Fruit fly (Drosophila melanogaster): ENCODE results near the gene Mayo.

The Mayo gene

dm6 chr3R:31109126-31109525 is at the start of gene Mayo:
Gene Mayo, minus strand, starts transcription at chr3R:31109191.
- TF ChIP-seq noc (tag; optimal IDR thresholded peaks at IDR 0.05): no peak

- no peak for TF ChIP-seq noc (tag; optimal IDR thresholded peaks at IDR 0.05)
Observed at dm6 chr3R:31146920-31147319, 37.9 kb upstream of the Mayo start.

- no peak for TF ChIP-seq noc (tag; optimal IDR thresholded peaks at IDR 0.05)
Observed at dm6 chr3R:31141691-31142090, 32.7 kb upstream of the Mayo start.

dm6 chr3R:31134056-31134455 is 25.1 kb upstream of the Mayo start, which contains the start of gene Gycbeta100B:
Gene Gycbeta100B, plus strand, starts transcription at chr3R:31134392.
- TF ChIP-seq noc (tag; optimal IDR thresholded peaks at IDR 0.05): no peak

DNA sequence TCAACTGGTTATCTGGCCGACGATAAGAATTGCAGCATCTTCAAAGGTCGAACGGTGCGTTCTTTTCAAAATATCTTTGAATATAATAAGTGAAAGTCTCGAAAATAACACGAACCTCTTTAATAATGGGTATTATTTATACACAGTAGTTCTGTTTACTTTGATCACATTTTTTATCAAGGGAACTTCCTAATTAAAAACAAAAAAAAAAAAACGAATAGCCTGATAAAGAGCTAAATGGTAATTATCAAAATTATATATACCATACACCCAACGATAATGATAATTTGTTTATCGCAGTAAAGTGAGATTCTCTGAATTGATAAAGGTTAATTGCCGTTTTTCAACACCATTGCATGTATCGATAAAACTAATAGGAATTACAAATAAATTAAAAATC is 21.6 kb upstream of the Mayo start, which contains the start of gene Ktch:
Gene Ktch, minus strand, starts transcription at position 101 of the 400 bp plus-strand sequence.
- TF ChIP-seq noc (tag; optimal IDR thresholded peaks at IDR 0.05): no peak

dm6 chr3R:31127357-31127775 is 18.4 kb upstream of the Mayo start:
- TF ChIP-seq noc (tag; optimal IDR thresholded peaks at IDR 0.05): no peak

DNA sequence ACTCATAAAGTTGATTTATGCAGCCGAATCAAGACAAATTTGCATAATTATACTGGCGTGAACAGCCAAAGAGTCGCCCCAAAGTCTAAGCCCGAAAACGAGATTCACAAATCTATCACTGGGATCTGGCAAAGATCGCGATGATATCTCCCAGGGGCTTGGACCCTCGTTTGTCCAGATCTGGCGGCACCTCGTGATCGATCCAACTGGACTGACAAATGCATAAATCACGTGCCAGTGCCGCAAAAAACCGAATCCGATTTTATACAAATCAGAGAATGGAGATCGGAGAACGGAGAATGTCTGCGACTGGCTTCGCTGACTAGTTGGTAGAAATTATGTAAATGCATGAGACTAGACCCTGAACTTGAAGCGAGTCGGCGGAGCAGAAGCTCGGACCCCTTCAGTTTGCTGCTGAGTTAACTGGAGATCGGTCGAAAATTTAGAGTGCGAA is 16.8 kb upstream of the Mayo start, which contains the start of gene CG15554:
Gene CG15554, plus strand, starts transcription at position 404 of the 454 bp plus-strand sequence.
- TF ChIP-seq noc (tag; optimal IDR thresholded peaks at IDR 0.05): no peak

- no peak for TF ChIP-seq noc (tag; optimal IDR thresholded peaks at IDR 0.05)
Observed at dm6 chr3R:31123315-31123714, 14.3 kb upstream of the Mayo start, which contains the start of gene Prosalpha3T. Gene Prosalpha3T, minus strand, starts transcription at chr3R:31123415.

DNA sequence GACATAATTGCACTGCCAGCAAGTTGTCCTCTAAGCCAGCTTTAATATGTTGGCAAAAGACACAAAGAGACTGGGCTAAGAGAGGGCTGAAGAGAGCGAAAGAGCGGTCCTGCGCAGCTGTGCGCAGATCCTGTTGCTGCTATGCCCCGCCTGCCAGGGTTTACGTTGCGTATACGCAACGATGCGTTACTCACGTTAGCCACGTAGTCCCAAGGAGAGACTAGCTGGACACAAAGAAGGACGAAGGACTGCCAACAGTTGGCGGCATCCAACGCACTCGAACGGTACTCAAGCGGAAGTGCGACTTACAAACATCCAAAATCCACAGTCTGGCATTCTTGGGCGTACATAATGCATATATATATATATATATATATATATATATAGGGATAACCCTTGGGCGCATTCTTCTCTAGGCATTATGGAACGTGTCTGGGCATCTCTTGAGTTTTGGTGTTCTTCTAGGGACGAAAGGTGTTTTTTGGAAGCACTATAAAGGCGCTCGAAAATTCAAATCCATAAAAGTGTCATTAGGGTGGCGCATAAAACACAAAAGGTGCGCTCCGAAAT is 10.9 kb upstream of the Mayo start:
- TF ChIP-seq noc (tag; optimal IDR thresholded peaks at IDR 0.05): no peak

- no peak for TF ChIP-seq noc (tag; optimal IDR thresholded peaks at IDR 0.05)
Observed at dm6 chr3R:31101069-31101468, 7.9 kb downstream of the Mayo start, which contains the start of gene CG15553. Gene CG15553, minus strand, starts transcription at chr3R:31101169.

DNA sequence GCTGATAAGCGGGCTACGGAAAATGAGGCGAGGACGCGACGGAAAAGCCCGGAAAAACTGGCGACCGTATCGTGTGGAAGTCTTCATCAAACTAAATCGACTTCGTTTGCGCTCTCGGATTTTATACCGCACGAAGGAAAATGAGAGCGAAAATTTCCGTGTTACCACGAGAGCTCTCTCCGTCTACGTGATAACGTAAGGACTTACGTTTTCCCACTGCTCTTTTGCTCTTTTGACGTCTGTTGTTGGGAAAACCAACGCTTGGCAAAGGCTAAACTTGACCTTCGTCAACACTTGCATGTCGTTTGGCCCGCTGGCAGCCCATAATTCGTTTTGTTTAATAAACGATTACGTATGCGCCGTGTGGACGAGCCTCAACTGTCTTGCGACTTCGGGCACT is 11.8 kb downstream of the Mayo start, which contains the start of gene CG11317:
Gene CG11317, minus strand, starts transcription at position 101 of the 400 bp plus-strand sequence.
- no peak for TF ChIP-seq noc (tag; optimal IDR thresholded peaks at IDR 0.05)

dm6 chr3R:31089985-31090384 is 19.0 kb downstream of the Mayo start:
- TF ChIP-seq noc (tag; optimal IDR thresholded peaks at IDR 0.05): no peak

dm6 chr3R:31086394-31086793 is 22.6 kb downstream of the Mayo start:
- TF ChIP-seq noc (tag; optimal IDR thresholded peaks at IDR 0.05): no peak

- no peak for TF ChIP-seq noc (tag; optimal IDR thresholded peaks at IDR 0.05)
Observed at dm6 chr3R:31070732-31071131, 38.3 kb downstream of the Mayo start.

DNA sequence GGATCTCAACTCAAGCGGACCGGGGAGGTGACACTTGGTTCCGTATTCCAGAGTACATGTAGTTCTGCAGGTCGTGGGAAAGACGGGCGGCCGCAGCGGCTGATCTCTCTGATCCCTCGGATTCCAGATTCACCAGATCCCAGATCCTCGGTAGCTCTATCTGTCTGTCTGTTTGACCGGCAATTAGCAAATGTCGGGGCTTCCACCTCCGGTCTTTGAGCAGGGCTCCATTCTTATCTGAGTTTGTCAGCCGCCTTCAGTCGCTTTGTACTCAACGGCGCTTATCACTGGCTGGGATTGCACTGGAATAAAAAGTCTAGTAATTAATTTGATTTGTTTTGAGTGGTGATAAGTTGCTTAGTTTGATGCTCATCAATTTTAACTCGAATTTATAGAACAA is 42.6 kb downstream of the Mayo start:
- no peak for TF ChIP-seq noc (tag; optimal IDR thresholded peaks at IDR 0.05)

DNA sequence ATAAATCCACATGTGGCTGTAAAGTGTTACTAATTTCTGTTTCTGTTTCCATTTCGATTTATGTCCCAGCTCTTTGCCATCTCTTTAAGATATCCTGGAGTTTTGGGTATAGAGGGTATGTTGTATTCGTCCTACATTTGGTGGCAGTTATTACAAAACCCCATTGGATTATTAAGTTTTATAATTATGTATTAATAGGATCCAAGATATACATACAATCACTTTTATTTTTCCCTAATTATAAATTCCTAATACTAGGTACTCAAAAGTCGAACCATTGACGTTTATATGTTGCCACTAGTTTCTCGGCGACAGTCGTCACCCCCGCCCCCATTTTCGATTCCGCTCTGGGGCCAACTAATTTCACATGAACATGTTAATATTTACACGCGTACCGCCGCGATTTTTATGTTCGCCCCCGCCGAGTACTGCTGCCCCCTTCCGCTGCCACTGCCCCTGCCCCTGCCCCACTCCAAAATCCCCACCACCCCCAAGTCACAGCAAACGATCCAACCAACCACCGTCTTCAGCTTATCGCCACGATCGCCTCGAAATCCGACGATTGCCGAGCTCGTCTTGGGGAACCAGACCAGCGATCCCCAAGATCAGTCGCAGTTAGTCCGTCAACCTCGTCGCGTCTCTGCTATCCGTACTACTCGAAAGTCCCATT is 44.2 kb downstream of the Mayo start, which contains the start of gene Sox100B:
Gene Sox100B, plus strand, starts transcription at position 601 of the 670 bp plus-strand sequence.
- TF ChIP-seq noc (tag; optimal IDR thresholded peaks at IDR 0.05): no peak

Data from whole organism, larva.